Worm (Caenorhabditis elegans) whole organism, early embryonic: ENCODE measurements around the gene F53B2.8.

Experiments
- B0310.2 ChIP-seq: sonication (generic microtip); optimal IDR thresholded peaks from 2 replicates; lab custom pipeline; 2016; ENCODE audit warnings: mild to moderate bottlenecking, missing genetic modification characterization, missing compliant biosample characterization
- F13C5.2 ChIP-seq: sonication (generic microtip); optimal IDR thresholded peaks from 2 replicates; lab custom pipeline; 2017; ENCODE audit warnings: mild to moderate bottlenecking, missing genetic modification characterization, inconsistent platforms, missing compliant biosample characterization
- aly-1 ChIP-seq: sonication (generic microtip); optimal IDR thresholded peaks from 2 replicates; lab custom pipeline; 2016; ENCODE audit warnings: missing genetic modification characterization, missing compliant biosample characterization
- ama-1 ChIP-seq: fragments of 150-350 bp; optimal IDR thresholded peaks from 2 replicates; lab custom pipeline; 2014
- ceh-13 ChIP-seq: fragments of 200-800 bp; sonication (Bioruptor generic); optimal IDR thresholded peaks from 2 replicates; lab custom pipeline; 2018; ENCODE audit warnings: mild to moderate bottlenecking, missing genetic modification characterization, missing compliant biosample characterization
- ceh-36 ChIP-seq: sonication (generic microtip); optimal IDR thresholded peaks from 2 replicates; lab custom pipeline; 2016; ENCODE audit warnings: missing genetic modification characterization, inconsistent platforms, missing compliant biosample characterization
- ets-7 ChIP-seq: sonication (generic microtip); optimal IDR thresholded peaks from 2 replicates; lab custom pipeline; 2016; ENCODE audit warnings: missing genotype, missing genetic modification characterization, missing compliant biosample characterization
- flt-1 ChIP-seq: fragments of 200-800 bp; sonication (Bioruptor generic); IDR thresholded peaks from 2 replicates; pipeline ENCODE4 v1.3.6; 2022; ENCODE audit warnings: missing genetic modification characterization, missing compliant biosample characterization
- hmbx-1 ChIP-seq: sonication (generic microtip); optimal IDR thresholded peaks from 2 replicates; lab custom pipeline; 2016; ENCODE audit warnings: mild to moderate bottlenecking, missing genetic modification characterization, missing compliant biosample characterization
- hmg-4 ChIP-seq: fragments of 200-800 bp; sonication (Bioruptor generic); optimal IDR thresholded peaks from 2 replicates; lab custom pipeline; 2018; ENCODE audit warnings: mild to moderate bottlenecking, missing genetic modification characterization, missing compliant biosample characterization
- hnd-1 ChIP-seq: sonication (generic microtip); optimal IDR thresholded peaks from 2 replicates; lab custom pipeline; 2016; ENCODE audit warnings: missing genetic modification characterization, missing compliant biosample characterization
- pes-1 ChIP-seq: fragments of 200-800 bp; sonication (Bioruptor generic); IDR thresholded peaks from 2 replicates; pipeline ENCODE4 v1.3.6; 2022; ENCODE audit warnings: missing genetic modification reagents, missing genetic modification characterization, missing compliant biosample characterization
- scrt-1 ChIP-seq: fragments of 200-800 bp; sonication (Bioruptor generic); IDR thresholded peaks from 2 replicates; pipeline ENCODE4 v1.3.6; 2022; ENCODE audit warnings: missing genetic modification characterization, missing compliant biosample characterization
- tra-4 ChIP-seq: sonication (generic microtip); optimal IDR thresholded peaks from 2 replicates; lab custom pipeline; 2017; ENCODE audit warnings: missing genetic modification characterization, missing compliant biosample characterization

ce11 chrIV:12537694-12538093 is 10.5 kb upstream of the F53B2.8 start:
- TF ChIP-seq hmg-4 (GFP tag; lab: Kevin White, UChicago) (no peak), aly-1 (tag; lab: Kevin White, UChicago) (no peak), ama-1 (lab: Kevin White, UChicago) (no peak), B0310.2 (tag; lab: Kevin White, UChicago) (no peak), ceh-13 (no peak), scrt-1 (no peak), tra-4 (tag; lab: Kevin White, UChicago) (no peak), F13C5.2 (tag; lab: Kevin White, UChicago) (no peak), pes-1 (no peak), ceh-36 (tag; lab: Kevin White, UChicago) (no peak), flt-1 (GFP tag; lab: Robert Waterston, UW) (no peak), hnd-1 (tag; lab: Kevin White, UChicago) (no peak), hmbx-1 (tag; lab: Kevin White, UChicago) (no peak), ets-7 (tag; lab: Kevin White, UChicago) (no peak)
